Fruit fly (Drosophila melanogaster): ENCODE results near the gene Dad.

Dad gene

DNA sequence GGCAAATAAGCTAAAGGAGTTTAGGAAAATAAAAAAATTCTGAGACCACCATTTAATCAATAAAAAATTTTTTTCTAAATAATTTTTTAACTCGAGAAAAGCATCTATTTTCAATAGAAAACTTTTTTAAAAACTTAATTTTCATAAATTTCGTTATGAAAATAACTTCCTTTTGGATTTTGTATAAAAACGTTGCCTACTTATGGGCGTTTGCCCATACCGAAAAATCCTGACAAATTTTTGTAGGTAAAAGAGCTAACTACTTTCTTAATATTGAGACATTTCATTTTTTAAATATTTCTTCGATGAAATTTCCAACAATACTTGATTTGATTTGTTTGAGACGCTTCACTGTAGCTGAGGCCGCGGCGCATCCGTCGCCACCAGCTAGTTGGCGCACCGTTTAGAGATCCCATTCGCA lies 6.4 kb downstream of the Dad start (continued):
- peak; percentile 44 for TF ChIP-seq CG8924 (tag; optimal IDR thresholded peaks at IDR 0.05)
- TF ChIP-seq CG13775 (GFP tag; optimal IDR thresholded peaks at IDR 0.05), result peak; percentile 41
- TF ChIP-seq gfzf (GFP tag; optimal IDR thresholded peaks at IDR 0.05), result no peak
- 0 out of 2 replicates have a peak, but pooled peaks have one; percentile 44 for TF ChIP-seq CG6689 (GFP tag; IDR thresholded peaks at IDR 0.05)
- peak; percentile 72 for TF ChIP-seq CG11504 (tag; optimal IDR thresholded peaks at IDR 0.05)
- peak; percentile 35 for TF ChIP-seq nau (GFP tag; optimal IDR thresholded peaks at IDR 0.05)
- no peak for TF ChIP-seq ash1 (GFP tag; optimal IDR thresholded peaks at IDR 0.05)
- TF ChIP-seq ham (GFP tag; IDR thresholded peaks at IDR 0.05), result no peak
- no peak for TF ChIP-seq Scr (GFP tag; IDR thresholded peaks at IDR 0.05; ENCODE audit: partially characterized antibody)
- TF ChIP-seq CG18619 (GFP tag; optimal IDR thresholded peaks at IDR 0.05), result peak; percentile 27
- no peak for TF ChIP-seq CG5245 (GFP tag; optimal IDR thresholded peaks at IDR 0.05)
- no peak for TF ChIP-seq nerfin-2 (GFP tag; IDR thresholded peaks at IDR 0.05; ENCODE audit: partially characterized antibody)
- TF ChIP-seq wor (GFP tag; IDR thresholded peaks at IDR 0.05), result peak; percentile 49; the same call in 1 of the 2 replicates
- TF ChIP-seq Ada2b (GFP tag; IDR thresholded peaks at IDR 0.05), result 0 out of 2 replicates have a peak, but pooled peaks have one; percentile 9
- TF ChIP-seq kah (GFP tag; optimal IDR thresholded peaks at IDR 0.05), result no peak
- no peak for TF ChIP-seq CG11560 (tag; IDR thresholded peaks at IDR 0.05)
- peak; percentile 41 for TF ChIP-seq Hr3 (GFP tag; optimal IDR thresholded peaks at IDR 0.05)
- peak; percentile 32; the same call in 1 of the 2 replicates for TF ChIP-seq CG4404 (GFP tag; IDR thresholded peaks at IDR 0.05)
- peak in 1 of 2 experiments; percentile 65 for TF ChIP-seq Hr51 (GFP tag; optimal IDR thresholded peaks at IDR 0.05)
- no peak for TF ChIP-seq dysf (GFP tag; IDR thresholded peaks at IDR 0.05)
- TF ChIP-seq Asciz (GFP tag; optimal IDR thresholded peaks at IDR 0.05), result peak; percentile 69
- peak; percentile 24 for TF ChIP-seq pho (GFP tag; optimal IDR thresholded peaks at IDR 0.05)
- TF ChIP-seq HLHmδ (GFP tag; optimal IDR thresholded peaks at IDR 0.05), result no peak
- no peak for TF ChIP-seq CG3838 (GFP tag; optimal IDR thresholded peaks at IDR 0.05)
- peak; percentile 16 for TF ChIP-seq slp2 (GFP tag; optimal IDR thresholded peaks at IDR 0.05)
- peak; percentile 3 for TF ChIP-seq scrt (GFP tag; optimal IDR thresholded peaks at IDR 0.05)
- no peak for TF ChIP-seq zf30C (GFP tag; optimal IDR thresholded peaks at IDR 0.05)
- TF ChIP-seq Dbx (GFP tag; IDR thresholded peaks at IDR 0.05), result no peak
- TF ChIP-seq chn (GFP tag; optimal IDR thresholded peaks at IDR 0.05), result no peak
- TF ChIP-seq phol (tag; optimal IDR thresholded peaks at IDR 0.05), result peak; percentile 66
- peak in 1 of 2 experiments; percentile 5 for TF ChIP-seq Hr78 (GFP tag; optimal IDR thresholded peaks at IDR 0.05)
- no peak for TF ChIP-seq hth (optimal IDR thresholded peaks at IDR 0.05)
- no peak for TF ChIP-seq tap (tag; optimal IDR thresholded peaks at IDR 0.05)
- TF ChIP-seq CG11695 (GFP tag; IDR thresholded peaks at IDR 0.05), result no peak
- TF ChIP-seq hbn (GFP tag; IDR thresholded peaks at IDR 0.05; ENCODE audit: partially characterized antibody), result no peak
- peak; percentile 30 for TF ChIP-seq CG16815 (GFP tag; optimal IDR thresholded peaks at IDR 0.05)
- TF ChIP-seq CG3407 (GFP tag; optimal IDR thresholded peaks at IDR 0.05), result peak; percentile 37
- TF ChIP-seq CG4424 (GFP tag; optimal IDR thresholded peaks at IDR 0.05), result peak; percentile 67
- peak; percentile 25 for TF ChIP-seq CG15601 (tag; optimal IDR thresholded peaks at IDR 0.05)
- TF ChIP-seq Dek (tag; optimal IDR thresholded peaks at IDR 0.05), result peak; percentile 19
- TF ChIP-seq Kr (GFP tag; optimal IDR thresholded peaks at IDR 0.05), result no peak
- no peak for TF ChIP-seq ato (GFP tag; IDR thresholded peaks at IDR 0.05; ENCODE audit: partially characterized antibody)
- TF ChIP-seq amos (GFP tag; IDR thresholded peaks at IDR 0.05; ENCODE audit: partially characterized antibody), result no peak
- TF ChIP-seq sens (GFP tag), result peak; percentile 94
- peak; percentile 33 for TF ChIP-seq Hsf (GFP tag; optimal IDR thresholded peaks at IDR 0.05)
- 0 out of 2 replicates have a peak, but pooled peaks have one; percentile 25 for TF ChIP-seq HLH3B (GFP tag; IDR thresholded peaks at IDR 0.05)
- no peak for TF ChIP-seq twi (tag; optimal IDR thresholded peaks at IDR 0.05)
- TF ChIP-seq Dad (GFP tag; optimal IDR thresholded peaks at IDR 0.05), result peak; percentile 67
- TF ChIP-seq Blimp-1 (GFP tag; optimal IDR thresholded peaks at IDR 0.05), result peak; percentile 50
- TF ChIP-seq Fer3 (tag; optimal IDR thresholded peaks at IDR 0.05), result no peak

Data from whole organism, embryonic.